Fruit fly (Drosophila melanogaster): Measurements from ENCODE around the gene GstD3.

Gene GstD3

DNA sequence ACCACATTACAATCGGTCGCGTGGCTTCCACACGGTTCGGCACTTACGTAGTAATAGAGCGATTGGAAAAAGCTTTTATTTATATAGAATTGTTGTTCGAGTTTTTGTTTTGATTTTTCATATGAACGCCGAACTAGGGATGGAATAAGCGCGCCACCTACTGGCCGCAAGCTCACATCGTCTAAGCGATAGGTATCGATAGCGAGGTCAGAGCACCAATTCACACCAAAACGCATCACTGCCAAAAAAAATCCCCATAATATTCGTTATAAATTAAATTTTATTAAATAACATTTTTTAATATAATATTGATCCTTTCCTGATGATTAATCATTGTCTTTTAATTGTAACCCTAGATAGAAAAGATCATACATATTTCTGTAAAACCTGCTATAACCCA, 22.4 kb upstream of the GstD3 start, which contains the start of gene CG10038 (continued):
- TF ChIP-seq dysf (GFP tag; IDR thresholded peaks at IDR 0.05) (0 out of 3 replicates have a peak, but pooled peaks have one; percentile 37), CG2129 (GFP tag; IDR thresholded peaks at IDR 0.05; ENCODE audit: partially characterized antibody) (peak; percentile 77), crc (GFP tag; optimal IDR thresholded peaks at IDR 0.05) (no peak), ara (GFP tag; IDR thresholded peaks at IDR 0.05) (0 out of 2 replicates have a peak, but pooled peaks have one; percentile 28), CG2875 (GFP tag; optimal IDR thresholded peaks at IDR 0.05) (peak; percentile 20), CG2678 (tag; optimal IDR thresholded peaks at IDR 0.05) (no peak), hkb (optimal IDR thresholded peaks at IDR 0.05) (no peak), hkb (GFP tag; IDR thresholded peaks at IDR 0.05) (no peak), CG4282 (GFP tag; optimal IDR thresholded peaks at IDR 0.05) (no peak), slbo (GFP tag; IDR thresholded peaks at IDR 0.05) (peak; percentile 67; the same call in 1 of the 2 replicates), amos (GFP tag; IDR thresholded peaks at IDR 0.05; ENCODE audit: partially characterized antibody) (peak; percentile 97), CG7987 (GFP tag; optimal IDR thresholded peaks at IDR 0.05) (no peak), Lim3 (GFP tag; IDR thresholded peaks at IDR 0.05) (no peak), h (optimal IDR thresholded peaks at IDR 0.05) (no peak), CTCF (GFP tag; optimal IDR thresholded peaks at IDR 0.05) (peak; percentile 96), CG9215 (GFP tag; IDR thresholded peaks at IDR 0.05) (no peak), corto (GFP tag; optimal IDR thresholded peaks at IDR 0.05) (no peak), D19A (tag; optimal IDR thresholded peaks at IDR 0.05) (peak; percentile 45), CHES-1-like (GFP tag; optimal IDR thresholded peaks at IDR 0.05) (no peak), trh (GFP tag; optimal IDR thresholded peaks at IDR 0.05) (no peak), CG10565 (GFP tag; optimal IDR thresholded peaks at IDR 0.05) (no peak), CG7271 (tag; optimal IDR thresholded peaks at IDR 0.05) (no peak), CG4730 (GFP tag; IDR thresholded peaks at IDR 0.05) (no peak), CG6254 (GFP tag; optimal IDR thresholded peaks at IDR 0.05) (no peak), MESR4 (GFP tag; optimal IDR thresholded peaks at IDR 0.05) (peak; percentile 10), vfl (GFP tag; optimal IDR thresholded peaks at IDR 0.05) (no peak), CG3281 (GFP tag; optimal IDR thresholded peaks at IDR 0.05) (no peak), CG9437 (GFP tag; optimal IDR thresholded peaks at IDR 0.05) (no peak), nau (GFP tag; optimal IDR thresholded peaks at IDR 0.05) (no peak), Sox102F (GFP tag; optimal IDR thresholded peaks at IDR 0.05) (peak; percentile 20), seq (GFP tag; IDR thresholded peaks at IDR 0.05) (no peak), CG8924 (tag; optimal IDR thresholded peaks at IDR 0.05) (peak; percentile 6), CG13296 (GFP tag; optimal IDR thresholded peaks at IDR 0.05) (no peak), CG30020 (tag; optimal IDR thresholded peaks at IDR 0.05) (peak; percentile 38), CG6791 (GFP tag; IDR thresholded peaks at IDR 0.05; ENCODE audit: partially characterized antibody) (peak; percentile 97), esg (GFP tag; conservative IDR thresholded peaks at IDR 0.05) (no peak), Bgb (GFP tag; IDR thresholded peaks at IDR 0.05; ENCODE audit: partially characterized antibody) (peak; percentile 97), Sry-β (GFP tag; optimal IDR thresholded peaks at IDR 0.05) (peak; percentile 59), Dip2 (GFP tag; IDR thresholded peaks at IDR 0.05) (no peak), Med (GFP tag) (peak; percentile 88), Xrp1 (GFP tag; IDR thresholded peaks at IDR 0.05) (peak; percentile 28; the same call in 1 of the 2 replicates), Ets97D (GFP tag; optimal IDR thresholded peaks at IDR 0.05) (peak; percentile 60), fd96Cb (tag; optimal IDR thresholded peaks at IDR 0.05) (no peak), Meics (GFP tag; optimal IDR thresholded peaks at IDR 0.05) (peak; percentile 35), ab (GFP tag; optimal IDR thresholded peaks at IDR 0.05) (no peak), CG13775 (GFP tag; optimal IDR thresholded peaks at IDR 0.05) (peak; percentile 21), CG34376 (GFP tag; optimal IDR thresholded peaks at IDR 0.05) (no peak), CG3838 (GFP tag; optimal IDR thresholded peaks at IDR 0.05) (no peak), Vsx1 (GFP tag; optimal IDR thresholded peaks at IDR 0.05) (no peak), CG6175 (GFP tag; IDR thresholded peaks at IDR 0.05) (no peak), fd102C (GFP tag; optimal IDR thresholded peaks at IDR 0.05) (no peak), CG11247 (GFP tag; IDR thresholded peaks at IDR 0.05) (peak; percentile 22; the same call in 1 of the 2 replicates)
